Worm (Caenorhabditis elegans) whole organism, L3 larva: ENCODE measurements around the gene nas-29.

Experiments used
- ZK546.5 ChIP-seq: sonication (generic microtip); optimal IDR thresholded peaks from 2 replicates; lab custom pipeline; 2017; ENCODE audit warnings: missing biosample characterization, missing genetic modification characterization
- ceh-28 ChIP-seq: fragments of 150-350 bp; optimal IDR thresholded peaks from 2 replicates; lab custom pipeline; 2014; ENCODE audit warnings: missing biosample characterization, missing genetic modification reagents, missing genetic modification characterization
- ceh-82 ChIP-seq: fragments of 150-350 bp; optimal IDR thresholded peaks from 2 replicates; lab custom pipeline; 2014; ENCODE audit warnings: missing biosample characterization, missing genetic modification characterization
- ceh-9 ChIP-seq: sonication (generic microtip); optimal IDR thresholded peaks from 2 replicates; lab custom pipeline; 2018; ENCODE audit warnings: missing biosample characterization, missing genetic modification characterization
- daf-12 ChIP-seq: fragments of 150-350 bp; optimal IDR thresholded peaks from 2 replicates; lab custom pipeline; 2014; ENCODE audit warnings: missing biosample characterization, missing genetic modification reagents, missing genetic modification characterization
- egl-27 ChIP-seq: sonication (generic microtip); optimal IDR thresholded peaks from 4 replicates; lab custom pipeline; 2017; ENCODE audit warnings: missing biosample characterization, missing genetic modification reagents, missing genetic modification characterization
- egl-5 ChIP-seq: fragments of 150-350 bp; optimal IDR thresholded peaks from 2 replicates; lab custom pipeline; 2017; ENCODE audit warnings: missing biosample characterization, missing genetic modification reagents, missing genetic modification characterization, inconsistent platforms
- elt-1 ChIP-seq: fragments of 150-350 bp; optimal IDR thresholded peaks from 2 replicates; lab custom pipeline; 2014; ENCODE audit warnings: missing biosample characterization, missing genetic modification characterization
- elt-2 ChIP-seq: sonication (generic microtip); optimal IDR thresholded peaks from 2 replicates; lab custom pipeline; 2016; ENCODE audit warnings: missing genetic modification reagents, mild to moderate bottlenecking, missing genetic modification characterization, missing compliant biosample characterization
- elt-3 ChIP-seq, 3 experiments: fragments of 150-350 bp in 1 of 3; sonication (generic microtip) in 2 of 3; optimal IDR thresholded peaks; 2 replicates in 2 of 3; 4 replicates in 1 of 3; lab custom pipeline; 2014 to 2017; ENCODE audit warnings: missing biosample characterization in 3 of 3, missing genetic modification characterization in 3 of 3
- eor-1 ChIP-seq, 2 experiments: fragments of 150-350 bp; optimal IDR thresholded peaks; 2 replicates each; lab custom pipeline; 2014 to 2018; ENCODE audit warnings: missing biosample characterization in 2 of 2, missing genetic modification characterization in 2 of 2
- fkh-10 ChIP-seq: sonication (generic microtip); optimal IDR thresholded peaks from 2 replicates; lab custom pipeline; 2017; ENCODE audit warnings: missing biosample characterization, missing genetic modification reagents, missing genetic modification characterization
- fkh-2 ChIP-seq: fragments of 150-350 bp; optimal IDR thresholded peaks from 2 replicates; lab custom pipeline; 2014; ENCODE audit warnings: missing biosample characterization, missing genetic modification reagents, missing genetic modification characterization
- fos-1 ChIP-seq: fragments of 150-350 bp; optimal IDR thresholded peaks from 2 replicates; lab custom pipeline; 2014; ENCODE audit warnings: missing biosample characterization, missing genetic modification characterization
- jun-1 ChIP-seq: fragments of 150-350 bp; optimal IDR thresholded peaks from 2 replicates; lab custom pipeline; 2014; ENCODE audit warnings: missing biosample characterization, missing genetic modification reagents, missing genetic modification characterization
- lin-15B ChIP-seq: fragments of 150-350 bp; optimal IDR thresholded peaks from 2 replicates; lab custom pipeline; 2014; ENCODE audit warnings: missing biosample characterization, missing genetic modification characterization
- lin-39 ChIP-seq: fragments of 150-350 bp; optimal IDR thresholded peaks from 2 replicates; lab custom pipeline; 2018; ENCODE audit warnings: missing biosample characterization, missing genetic modification reagents, missing genetic modification characterization
- lsy-12 ChIP-seq: sonication (generic microtip); optimal IDR thresholded peaks from 2 replicates; lab custom pipeline; 2016; ENCODE audit warnings: mild to moderate bottlenecking, missing genetic modification characterization, missing compliant biosample characterization
- mml-1 ChIP-seq: fragments of 150-350 bp; sonication (generic microtip); optimal IDR thresholded peaks from 3 replicates; lab custom pipeline; 2014; ENCODE audit warnings: missing biosample characterization, missing genetic modification characterization
- nfya-1 ChIP-seq: sonication (generic microtip); optimal IDR thresholded peaks from 2 replicates; lab custom pipeline; 2017; ENCODE audit warnings: missing genetic modification characterization, mild to moderate bottlenecking, missing compliant biosample characterization, antibody characterized with exemption, moderate library complexity; ENCODE audit not compliant: insufficient read depth
- nhr-11 ChIP-seq: fragments of 150-350 bp; optimal IDR thresholded peaks from 2 replicates; lab custom pipeline; 2014; ENCODE audit warnings: missing biosample characterization, missing genetic modification characterization
- nhr-23 ChIP-seq: fragments of 150-350 bp; optimal IDR thresholded peaks from 2 replicates; lab custom pipeline; 2014; ENCODE audit warnings: missing biosample characterization, missing genetic modification reagents, missing genetic modification characterization
- nhr-25 ChIP-seq: sonication (generic microtip); optimal IDR thresholded peaks from 2 replicates; lab custom pipeline; 2017; ENCODE audit warnings: missing biosample characterization, missing genetic modification characterization
- nhr-43 ChIP-seq: sonication (generic microtip); optimal IDR thresholded peaks from 2 replicates; lab custom pipeline; 2016; ENCODE audit warnings: mild to moderate bottlenecking, missing genetic modification characterization, missing compliant biosample characterization; ENCODE audit not compliant: poor library complexity, severe bottlenecking
- nhr-67 ChIP-seq: fragments of 150-350 bp; optimal IDR thresholded peaks from 2 replicates; lab custom pipeline; 2014; ENCODE audit warnings: missing biosample characterization, missing genetic modification characterization
- nhr-76 ChIP-seq: fragments of 150-350 bp; sonication (generic microtip); optimal IDR thresholded peaks from 5 replicates; lab custom pipeline; 2014; ENCODE audit warnings: missing biosample characterization, missing genetic modification characterization
- nhr-77 ChIP-seq: fragments of 150-350 bp; optimal IDR thresholded peaks from 2 replicates; lab custom pipeline; 2014; ENCODE audit warnings: missing biosample characterization, missing genetic modification characterization
- pha-4 ChIP-seq: fragments of 150-350 bp; optimal IDR thresholded peaks from 2 replicates; lab custom pipeline; 2014; ENCODE audit warnings: missing biosample characterization, missing genetic modification reagents, missing genetic modification characterization
- pqm-1 ChIP-seq: fragments of 150-350 bp; optimal IDR thresholded peaks from 2 replicates; lab custom pipeline; 2017; ENCODE audit warnings: missing biosample characterization, missing genetic modification characterization, inconsistent platforms
- sea-2 ChIP-seq: fragments of 150-350 bp; sonication (generic microtip); optimal IDR thresholded peaks from 4 replicates; lab custom pipeline; 2014; ENCODE audit warnings: missing biosample characterization, missing genetic modification reagents, missing genetic modification characterization
- zag-1 ChIP-seq: fragments of 150-350 bp; optimal IDR thresholded peaks from 2 replicates; lab custom pipeline; 2014; ENCODE audit warnings: missing biosample characterization, missing genetic modification characterization
- ztf-11 ChIP-seq: fragments of 150-350 bp; optimal IDR thresholded peaks from 2 replicates; lab custom pipeline; 2014; ENCODE audit warnings: missing biosample characterization, missing genetic modification characterization
- ztf-4 ChIP-seq: fragments of 150-350 bp; optimal IDR thresholded peaks from 2 replicates; lab custom pipeline; 2014; ENCODE audit warnings: missing biosample characterization, missing genetic modification characterization

The nas-29 gene

ce11 chrII:5103784-5104457 lies 37.9 kb downstream of the nas-29 start, which contains the start of the genes C04G6.11 and mpk-2:
TSS of gene C04G6.11 (minus strand) at chrII:5103834.
TSS of gene mpk-2 (plus strand) at chrII:5104118.
- TF ChIP-seq jun-1 (tag; lab: Kevin White, UChicago) (peak; percentile 33), nhr-43 (tag; lab: Kevin White, UChicago) (no peak), elt-3 (tag; optimal IDR thresholded peaks at IDR 0.05; lab: Kevin White, UChicago) (no peak), ztf-4 (no peak), nfya-1 (tag; lab: Kevin White, UChicago) (no peak), egl-5 (tag; lab: Kevin White, UChicago) (no peak), ceh-28 (tag; lab: Kevin White, UChicago) (no peak), nhr-67 (tag; lab: Kevin White, UChicago) (no peak), lin-15B (tag; lab: Kevin White, UChicago) (no peak), elt-2 (tag; lab: Kevin White, UChicago) (peak; percentile 99), nhr-77 (tag; lab: Kevin White, UChicago) (no peak), pha-4 (peak; percentile 27), nhr-76 (tag; lab: Kevin White, UChicago) (no peak), fkh-2 (no peak), pqm-1 (tag; lab: Kevin White, UChicago) (peak; percentile 42), sea-2 (no peak), lsy-12 (tag; lab: Kevin White, UChicago) (no peak), egl-27 (tag; lab: Kevin White, UChicago) (no peak)

ce11 chrII:5103189-5103588 lies 38.6 kb downstream of the nas-29 start:
- TF ChIP-seq egl-5 (tag; lab: Kevin White, UChicago) (no peak), lin-39 (tag; lab: Kevin White, UChicago) (no peak), pha-4 (no peak), sea-2 (no peak), nhr-76 (tag; lab: Kevin White, UChicago) (no peak), elt-1 (peak; percentile 88), nhr-25 (tag; lab: Kevin White, UChicago) (peak; percentile 3), nhr-23 (tag; lab: Kevin White, UChicago) (no peak), elt-3 (tag; optimal IDR thresholded peaks at IDR 0.05; lab: Kevin White, UChicago) (no peak), ztf-4 (no peak), nhr-77 (tag; lab: Kevin White, UChicago) (no peak), fkh-10 (GFP tag; lab: Kevin White, UChicago) (no peak), nhr-67 (tag; lab: Kevin White, UChicago) (no peak)

- TF ChIP-seq ztf-11 (tag; lab: Kevin White, UChicago) (no peak), fos-1 (tag; lab: Kevin White, UChicago) (no peak), pha-4 (no peak), ceh-82 (tag; lab: Kevin White, UChicago) (no peak), ZK546.5 (tag; lab: Kevin White, UChicago) (no peak), fkh-2 (no peak), nhr-23 (tag; lab: Kevin White, UChicago) (no peak), nhr-11 (no peak), nhr-43 (tag; lab: Kevin White, UChicago) (no peak)
Observed at ce11 chrII:5101701-5102100, 40.1 kb downstream of the nas-29 start, which contains the start of the genes idpb-3 and idpb-1. TSS of gene idpb-3 (minus strand) at chrII:5101801. TSS of gene idpb-1 (plus strand) at chrII:5101984.

- TF ChIP-seq daf-12 (tag; lab: Kevin White, UChicago): no peak
- TF ChIP-seq, all 47 proteins: peak for 0
Observed at ce11 chrII:5099649-5100048, 42.2 kb downstream of the nas-29 start, which contains the start of gene C04G6.6. TSS of gene C04G6.6 (minus strand) at chrII:5099749.

ce11 chrII:5099034-5099433 lies 42.8 kb downstream of the nas-29 start:
- no peak for TF ChIP-seq zag-1 (tag; lab: Kevin White, UChicago)
- no peak for TF ChIP-seq elt-1
- TF ChIP-seq eor-1 (tag; optimal IDR thresholded peaks at IDR 0.05; lab: Kevin White, UChicago): no peak
- TF ChIP-seq ceh-9 (tag; lab: Kevin White, UChicago): no peak
- no peak for TF ChIP-seq lsy-12 (tag; lab: Kevin White, UChicago)
- TF ChIP-seq nfya-1 (tag; lab: Kevin White, UChicago): peak; percentile 86
- TF ChIP-seq nhr-77 (tag; lab: Kevin White, UChicago): no peak
- TF ChIP-seq mml-1 (tag; lab: Kevin White, UChicago): no peak
